Worm (Caenorhabditis elegans) whole organism, late embryonic: Measurements from ENCODE around the gene W06H8.6.
A peak's percentile ranks its signal among the peaks of the same experiment; 100 is the strongest.

Experiments
- C08G9.2 ChIP-seq: sonication (generic microtip); optimal IDR thresholded peaks from 2 replicates; lab custom pipeline; 2016; ENCODE audit warnings: mild to moderate bottlenecking, missing genetic modification characterization, moderate library complexity, missing compliant biosample characterization
- C38D4.7 ChIP-seq: fragments of 200-800 bp; sonication (Bioruptor generic); optimal IDR thresholded peaks from 2 replicates; lab custom pipeline; 2018; ENCODE audit warnings: mild to moderate bottlenecking, missing genetic modification characterization, moderate library complexity, missing compliant biosample characterization
- F13H6.1 ChIP-seq: sonication (generic microtip); optimal IDR thresholded peaks from 2 replicates; lab custom pipeline; 2016; ENCODE audit warnings: missing genetic modification characterization, missing compliant biosample characterization
- K09A11.1 ChIP-seq: sonication (generic microtip); optimal IDR thresholded peaks from 2 replicates; lab custom pipeline; 2017; ENCODE audit warnings: antibody characterized with exemption, mild to moderate bottlenecking, missing genetic modification characterization, missing compliant biosample characterization; ENCODE audit not compliant: insufficient read depth
- T23F11.4 ChIP-seq: fragments of 200-800 bp; sonication (Bioruptor generic); optimal IDR thresholded peaks from 2 replicates; lab custom pipeline; 2018; ENCODE audit warnings: mild to moderate bottlenecking, missing genetic modification characterization, missing compliant biosample characterization
- ceh-14 ChIP-seq: sonication (generic microtip); optimal IDR thresholded peaks from 2 replicates; lab custom pipeline; 2016; ENCODE audit warnings: missing genotype, missing genetic modification characterization, missing compliant biosample characterization
- ceh-18 ChIP-seq: sonication (generic microtip); optimal IDR thresholded peaks from 2 replicates; lab custom pipeline; 2016; ENCODE audit warnings: missing genetic modification characterization, missing compliant biosample characterization
- ceh-19 ChIP-seq: fragments of 200-800 bp; sonication (Bioruptor generic); optimal IDR thresholded peaks from 2 replicates; lab custom pipeline; 2018; ENCODE audit warnings: mild to moderate bottlenecking, missing genetic modification characterization, missing compliant biosample characterization
- ceh-22 ChIP-seq: sonication (generic microtip); optimal IDR thresholded peaks from 2 replicates; lab custom pipeline; 2017; ENCODE audit warnings: missing biosample characterization, missing genetic modification characterization
- ceh-24 ChIP-seq: sonication (generic microtip); optimal IDR thresholded peaks from 2 replicates; lab custom pipeline; 2016; ENCODE audit warnings: mild to moderate bottlenecking, missing genetic modification characterization, missing compliant biosample characterization
- ceh-31 ChIP-seq: sonication (generic microtip); optimal IDR thresholded peaks from 2 replicates; lab custom pipeline; 2016; ENCODE audit warnings: missing genetic modification characterization, missing compliant biosample characterization
- ceh-34 ChIP-seq: sonication (generic microtip); optimal IDR thresholded peaks from 2 replicates; lab custom pipeline; 2016; ENCODE audit warnings: mild to moderate bottlenecking, missing genetic modification characterization, missing compliant biosample characterization
- ceh-45 ChIP-seq: fragments of 200-800 bp; sonication (Bioruptor generic); IDR thresholded peaks from 2 replicates; pipeline ENCODE4 v1.3.6; 2022; ENCODE audit warnings: missing genetic modification reagents, missing genetic modification characterization, missing compliant biosample characterization
- ceh-48 ChIP-seq: sonication (generic microtip); optimal IDR thresholded peaks from 2 replicates; lab custom pipeline; 2016; ENCODE audit warnings: missing genetic modification characterization, inconsistent platforms, missing compliant biosample characterization
- che-1 ChIP-seq: sonication (generic microtip); optimal IDR thresholded peaks from 2 replicates; lab custom pipeline; 2016; ENCODE audit warnings: mild to moderate bottlenecking, missing genetic modification characterization, missing compliant biosample characterization
- dmd-4 ChIP-seq: sonication (generic microtip); optimal IDR thresholded peaks from 2 replicates; lab custom pipeline; 2016; ENCODE audit warnings: borderline replicate concordance, missing genetic modification characterization, missing compliant biosample characterization
- elt-4 ChIP-seq: sonication (generic microtip); optimal IDR thresholded peaks from 2 replicates; lab custom pipeline; 2016; ENCODE audit warnings: missing genetic modification characterization, missing compliant biosample characterization
- eyg-1 ChIP-seq: sonication (generic microtip); optimal IDR thresholded peaks from 2 replicates; lab custom pipeline; 2016; ENCODE audit warnings: missing genotype, missing genetic modification characterization, missing compliant biosample characterization
- fax-1 ChIP-seq: sonication (generic microtip); optimal IDR thresholded peaks from 2 replicates; lab custom pipeline; 2016; ENCODE audit warnings: missing genotype, missing genetic modification characterization, missing compliant biosample characterization
- fkh-10 ChIP-seq: fragments of 150-350 bp; optimal IDR thresholded peaks from 2 replicates; lab custom pipeline; 2014; ENCODE audit warnings: missing biosample characterization, missing genetic modification reagents, missing genetic modification characterization
- fkh-6 ChIP-seq: sonication (generic microtip); optimal IDR thresholded peaks from 2 replicates; lab custom pipeline; 2016; ENCODE audit warnings: missing genetic modification characterization, missing compliant biosample characterization
- hlh-13 ChIP-seq: fragments of 200-800 bp; sonication (Bioruptor generic); optimal IDR thresholded peaks from 2 replicates; lab custom pipeline; 2018; ENCODE audit warnings: mild to moderate bottlenecking, missing genetic modification characterization, missing compliant biosample characterization
- hlh-30 ChIP-seq: sonication (generic microtip); optimal IDR thresholded peaks from 2 replicates; lab custom pipeline; 2017; ENCODE audit warnings: antibody characterized with exemption, missing genetic modification characterization, missing compliant biosample characterization; ENCODE audit not compliant: insufficient read depth
- hlh-6 ChIP-seq: sonication (generic microtip); optimal IDR thresholded peaks from 2 replicates; lab custom pipeline; 2016; ENCODE audit warnings: missing genotype, missing genetic modification characterization, missing compliant biosample characterization
- hlh-8 ChIP-seq: sonication (generic microtip); optimal IDR thresholded peaks from 2 replicates; lab custom pipeline; 2016; ENCODE audit warnings: missing genotype, missing genetic modification characterization, missing compliant biosample characterization
- lim-6 ChIP-seq: sonication (generic microtip); optimal IDR thresholded peaks from 2 replicates; lab custom pipeline; 2016; ENCODE audit warnings: missing genetic modification characterization, missing compliant biosample characterization
- lin-11 ChIP-seq: fragments of 200-800 bp; sonication (Bioruptor generic); optimal IDR thresholded peaks from 2 replicates; lab custom pipeline; 2018; ENCODE audit warnings: mild to moderate bottlenecking, missing genetic modification characterization, missing compliant biosample characterization
- mec-3 ChIP-seq: sonication (generic microtip); optimal IDR thresholded peaks from 2 replicates; lab custom pipeline; 2016; ENCODE audit warnings: borderline replicate concordance, missing genetic modification characterization, missing compliant biosample characterization
- nhr-11 ChIP-seq: fragments of 150-350 bp; optimal IDR thresholded peaks from 2 replicates; lab custom pipeline; 2014; ENCODE audit warnings: missing biosample characterization, missing genetic modification characterization
- npax-4 ChIP-seq: sonication (generic microtip); optimal IDR thresholded peaks from 2 replicates; lab custom pipeline; 2016; ENCODE audit warnings: missing genetic modification characterization, missing compliant biosample characterization
- pat-9 ChIP-seq: fragments of 200-800 bp; sonication (Bioruptor generic); optimal IDR thresholded peaks from 2 replicates; lab custom pipeline; 2018; ENCODE audit warnings: mild to moderate bottlenecking, missing genetic modification characterization, moderate library complexity, missing compliant biosample characterization
- pax-1 ChIP-seq: fragments of 150-350 bp; optimal IDR thresholded peaks from 2 replicates; lab custom pipeline; 2014; ENCODE audit warnings: missing biosample characterization, missing genetic modification characterization
- pha-4 ChIP-seq: fragments of 150-350 bp; optimal IDR thresholded peaks from 2 replicates; lab custom pipeline; 2018; ENCODE audit warnings: missing biosample characterization, missing genetic modification reagents, missing genetic modification characterization
- pros-1 ChIP-seq: fragments of 150-350 bp; optimal IDR thresholded peaks from 2 replicates; lab custom pipeline; 2014; ENCODE audit warnings: missing biosample characterization, missing genetic modification reagents, missing genetic modification characterization
- ref-2 ChIP-seq: sonication (generic microtip); optimal IDR thresholded peaks from 2 replicates; lab custom pipeline; 2016; ENCODE audit warnings: missing genetic modification characterization, missing compliant biosample characterization
- rnt-1 ChIP-seq: sonication (generic microtip); optimal IDR thresholded peaks from 2 replicates; lab custom pipeline; 2016; ENCODE audit warnings: missing genetic modification characterization, missing compliant biosample characterization
- sox-2 ChIP-seq: fragments of 200-800 bp; sonication (Bioruptor generic); IDR thresholded peaks from 2 replicates; pipeline ENCODE4 v1.3.6; 2022; ENCODE audit warnings: missing genetic modification reagents, missing genetic modification characterization, missing compliant biosample characterization
- sox-4 ChIP-seq: sonication (generic microtip); optimal IDR thresholded peaks from 2 replicates; lab custom pipeline; 2017; ENCODE audit warnings: mild to moderate bottlenecking, missing genetic modification characterization, inconsistent platforms, missing compliant biosample characterization
- syd-9 ChIP-seq: sonication (generic microtip); optimal IDR thresholded peaks from 2 replicates; lab custom pipeline; 2016; ENCODE audit warnings: mild to moderate bottlenecking, missing genetic modification characterization, moderate library complexity, missing compliant biosample characterization
- tbx-7 ChIP-seq: sonication (generic microtip); optimal IDR thresholded peaks from 2 replicates; lab custom pipeline; 2016; ENCODE audit warnings: missing genotype, missing genetic modification characterization, missing compliant biosample characterization
- unc-42 ChIP-seq: sonication (generic microtip); optimal IDR thresholded peaks from 2 replicates; lab custom pipeline; 2016; ENCODE audit warnings: missing genotype, missing genetic modification characterization, missing compliant biosample characterization
- unc-55 ChIP-seq: sonication (generic microtip); optimal IDR thresholded peaks from 2 replicates; lab custom pipeline; 2017; ENCODE audit warnings: missing biosample characterization, missing genetic modification reagents, missing genetic modification characterization
- unc-86 ChIP-seq: sonication (generic microtip); optimal IDR thresholded peaks from 2 replicates; lab custom pipeline; 2016; ENCODE audit warnings: missing genetic modification characterization, missing compliant biosample characterization

Gene W06H8.6

ce11 chrV:6209930-6210647, 16.7 kb downstream of the W06H8.6 start:
- TF ChIP-seq unc-55 (GFP tag; lab: Kevin White, UChicago) (no peak), F13H6.1 (no peak), fkh-6 (tag; lab: Kevin White, UChicago) (no peak), sox-2 (GFP tag; lab: Robert Waterston, UW) (no peak), C38D4.7 (no peak), ceh-19 (GFP tag; lab: Kevin White, UChicago) (no peak), ref-2 (tag; lab: Kevin White, UChicago) (no peak), pros-1 (no peak), sox-4 (no peak), unc-86 (no peak), ceh-34 (no peak), nhr-11 (tag; lab: Kevin White, UChicago) (no peak), fax-1 (tag; lab: Kevin White, UChicago) (no peak), hlh-6 (tag; lab: Kevin White, UChicago) (no peak), dmd-4 (no peak), ceh-48 (tag; lab: Kevin White, UChicago) (no peak), ceh-31 (tag; lab: Kevin White, UChicago) (no peak), tbx-7 (no peak), K09A11.1 (tag; lab: Kevin White, UChicago) (no peak)
- TF ChIP-seq, all 69 proteins: peak for 0

- TF ChIP-seq hlh-13 (GFP tag; lab: Kevin White, UChicago) (no peak), nhr-11 (tag; lab: Kevin White, UChicago) (no peak), ceh-31 (tag; lab: Kevin White, UChicago) (no peak), mec-3 (tag; lab: Kevin White, UChicago) (no peak), ceh-45 (GFP tag; lab: Robert Waterston, UW) (no peak), unc-42 (tag; lab: Kevin White, UChicago) (no peak), ceh-14 (tag; lab: Kevin White, UChicago) (no peak), fkh-6 (tag; lab: Kevin White, UChicago) (no peak), dmd-4 (no peak), pha-4 (tag; lab: Kevin White, UChicago) (no peak), hlh-6 (tag; lab: Kevin White, UChicago) (no peak), K09A11.1 (tag; lab: Kevin White, UChicago) (no peak), ceh-19 (GFP tag; lab: Kevin White, UChicago) (no peak)
Measured at ce11 chrV:6208585-6208984, 18.2 kb downstream of the W06H8.6 start, which contains the start of gene rme-1. rme-1 (plus strand) TSS chrV:6208885.

ce11 chrV:6206498-6206897, 20.3 kb downstream of the W06H8.6 start, which contains the start of gene W06H8.2:
W06H8.2 (plus strand) TSS chrV:6206755.
- TF ChIP-seq ceh-14 (tag; lab: Kevin White, UChicago) (no peak), elt-4 (tag; lab: Kevin White, UChicago) (no peak)

ce11 chrV:6204046-6204445, 22.8 kb downstream of the W06H8.6 start:
- no peak for TF ChIP-seq C38D4.7
- TF ChIP-seq hlh-30 (tag; lab: Kevin White, UChicago): no peak
- no peak for TF ChIP-seq hlh-13 (GFP tag; lab: Kevin White, UChicago)
- no peak for TF ChIP-seq pax-1
- TF ChIP-seq sox-4: no peak
- no peak for TF ChIP-seq ceh-31 (tag; lab: Kevin White, UChicago)
- TF ChIP-seq ceh-24 (tag; lab: Kevin White, UChicago): no peak
- peak; percentile 54 for TF ChIP-seq syd-9 (tag; lab: Kevin White, UChicago)
- no peak for TF ChIP-seq fkh-10 (GFP tag; lab: Kevin White, UChicago)
- TF ChIP-seq ceh-14 (tag; lab: Kevin White, UChicago): no peak
- TF ChIP-seq C08G9.2 (tag; lab: Kevin White, UChicago): no peak
- TF ChIP-seq ref-2 (tag; lab: Kevin White, UChicago): no peak
- TF ChIP-seq unc-86: no peak
- TF ChIP-seq T23F11.4 (GFP tag; lab: Kevin White, UChicago): no peak
- TF ChIP-seq fax-1 (tag; lab: Kevin White, UChicago): no peak
- TF ChIP-seq che-1 (tag; lab: Kevin White, UChicago): no peak
- TF ChIP-seq unc-55 (GFP tag; lab: Kevin White, UChicago): peak; percentile 91
- TF ChIP-seq eyg-1: no peak
- peak; percentile 80 for TF ChIP-seq ceh-18
- no peak for TF ChIP-seq npax-4 (tag; lab: Kevin White, UChicago)
- no peak for TF ChIP-seq lin-11 (tag; lab: Kevin White, UChicago)
- TF ChIP-seq ceh-48 (tag; lab: Kevin White, UChicago): no peak
- TF ChIP-seq lim-6: no peak
- no peak for TF ChIP-seq hlh-6 (tag; lab: Kevin White, UChicago)
- TF ChIP-seq pat-9 (tag; lab: Kevin White, UChicago): peak; percentile 84
- TF ChIP-seq ceh-34: peak; percentile 61
- peak; percentile 97 for TF ChIP-seq rnt-1 (tag; lab: Kevin White, UChicago)
- no peak for TF ChIP-seq hlh-8
- TF ChIP-seq ceh-22 (tag; lab: Kevin White, UChicago): no peak
- no peak for TF ChIP-seq sox-2 (GFP tag; lab: Robert Waterston, UW)
